Fruit fly (Drosophila melanogaster): ENCODE measurements around the gene mip130.
A peak's percentile ranks its signal among the peaks of the same experiment; 100 is the strongest.

The mip130 gene

dm6 chrX:1964409-1965345, 56.6 kb downstream of the mip130 start:
- TF ChIP-seq Dfd (GFP tag; optimal IDR thresholded peaks at IDR 0.05) (peak; percentile 60), pan (optimal IDR thresholded peaks at IDR 0.05) (no peak)

DNA sequence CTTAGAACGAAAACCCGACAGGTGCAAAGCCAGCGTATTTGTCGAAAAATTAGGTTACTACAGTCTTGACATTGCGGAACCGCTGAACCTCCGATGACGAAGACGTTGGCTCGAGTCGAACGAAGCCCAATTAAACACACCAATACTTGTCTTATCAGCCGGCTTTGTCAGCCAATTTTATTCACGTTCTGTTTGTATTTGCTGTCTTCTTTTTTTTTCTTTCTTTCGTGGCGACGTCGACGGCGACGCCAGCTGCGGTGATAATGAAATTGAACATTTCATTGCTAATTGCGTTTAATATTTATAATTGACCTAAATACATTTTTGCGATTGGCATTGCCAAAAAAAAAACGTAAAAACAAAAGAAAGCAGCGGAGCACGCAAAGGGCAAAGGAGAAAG, 57.5 kb downstream of the mip130 start:
- TF ChIP-seq Dfd (GFP tag; optimal IDR thresholded peaks at IDR 0.05) (no peak), Rel (GFP tag; optimal IDR thresholded peaks at IDR 0.05) (no peak), Rel (tag; optimal IDR thresholded peaks at IDR 0.05) (no peak), brk (GFP tag; optimal IDR thresholded peaks at IDR 0.05) (no peak), ey (GFP tag; optimal IDR thresholded peaks at IDR 0.05) (no peak), rgr (GFP tag; optimal IDR thresholded peaks at IDR 0.05) (no peak), psq (GFP tag; optimal IDR thresholded peaks at IDR 0.05) (no peak), Sp1 (GFP tag; optimal IDR thresholded peaks at IDR 0.05) (no peak), sv (GFP tag; optimal IDR thresholded peaks at IDR 0.05) (no peak), Dif (GFP tag; optimal IDR thresholded peaks at IDR 0.05; ENCODE audit: partially characterized antibody) (no peak), tai (GFP tag; optimal IDR thresholded peaks at IDR 0.05) (no peak)

- TF ChIP-seq Dfd (GFP tag; optimal IDR thresholded peaks at IDR 0.05) (peak; percentile 83), HLH106 (tag; optimal IDR thresholded peaks at IDR 0.05) (no peak), Jra (GFP tag; optimal IDR thresholded peaks at IDR 0.05) (no peak)
Measured at dm6 chrX:1965979-1966778, 58.1 kb downstream of the mip130 start.

DNA sequence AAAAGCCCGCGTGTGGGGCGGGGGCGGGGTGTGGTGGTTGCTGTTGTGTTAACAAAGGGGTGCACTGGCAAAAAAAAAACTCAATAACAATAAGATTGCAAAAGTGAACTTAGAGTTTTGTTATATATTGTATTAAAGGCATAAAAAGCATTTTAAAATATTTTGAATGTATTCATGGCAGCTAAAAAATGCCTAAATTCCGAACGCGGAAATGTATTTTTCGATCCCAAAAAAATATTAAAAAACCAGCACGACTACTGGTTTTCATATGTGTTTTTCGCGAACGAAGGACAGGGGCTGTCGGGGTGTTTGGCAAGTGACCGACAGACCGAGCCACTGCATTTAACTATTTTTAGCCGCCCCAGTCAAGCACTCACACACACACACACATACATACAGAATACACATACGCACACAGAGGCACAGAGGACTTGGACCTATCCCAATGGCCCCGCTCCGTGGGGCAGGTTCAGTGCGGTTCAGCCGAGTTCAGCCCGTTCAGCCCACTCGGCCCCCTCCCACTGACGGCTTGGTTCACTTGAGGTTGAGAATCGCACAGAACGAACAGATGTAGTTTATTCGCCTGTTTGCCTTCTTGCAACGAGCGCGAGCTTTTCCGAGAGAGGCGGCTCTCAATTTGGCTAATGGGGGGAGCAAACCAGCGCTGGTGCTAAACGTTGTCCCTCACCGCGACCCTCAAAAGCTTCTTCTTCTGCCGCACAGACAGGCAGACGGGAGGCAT, 58.9 kb downstream of the mip130 start:
- TF ChIP-seq Jra (GFP tag; optimal IDR thresholded peaks at IDR 0.05), result no peak
- no peak for TF ChIP-seq Rel (GFP tag; optimal IDR thresholded peaks at IDR 0.05)
- no peak for TF ChIP-seq Rel (tag; optimal IDR thresholded peaks at IDR 0.05)
- TF ChIP-seq CG9705 (GFP tag; optimal IDR thresholded peaks at IDR 0.05), result no peak
- TF ChIP-seq Hr78 (GFP tag; optimal IDR thresholded peaks at IDR 0.05), result no peak
- TF ChIP-seq CG32264 (GFP tag; optimal IDR thresholded peaks at IDR 0.05), result no peak
- TF ChIP-seq OdsH (GFP tag; optimal IDR thresholded peaks at IDR 0.05), result no peak
- no peak for TF ChIP-seq pan (optimal IDR thresholded peaks at IDR 0.05)
- no peak for TF ChIP-seq tai (GFP tag; optimal IDR thresholded peaks at IDR 0.05)

DNA sequence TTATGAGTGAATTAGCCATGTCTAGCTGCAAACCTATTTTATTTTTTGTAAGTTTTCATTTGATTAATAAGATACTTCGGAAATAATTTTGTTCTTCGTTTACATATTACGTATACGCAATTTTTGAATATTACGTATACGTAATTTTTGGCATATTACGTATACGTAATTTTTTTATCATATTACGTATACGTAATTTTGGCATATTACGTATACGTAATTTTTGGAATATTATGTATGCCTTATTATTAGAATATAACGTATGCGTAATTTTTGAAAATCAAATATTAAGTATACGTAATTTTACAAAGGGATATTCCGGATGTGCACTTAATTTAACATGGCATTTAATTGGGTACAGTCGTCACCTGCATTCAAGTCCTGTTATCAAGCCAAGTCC, 60.1 kb downstream of the mip130 start:
- TF ChIP-seq sage (GFP tag; optimal IDR thresholded peaks at IDR 0.05) (no peak), dsf (GFP tag; optimal IDR thresholded peaks at IDR 0.05; ENCODE audit: borderline replicate concordance) (no peak), sv (GFP tag; optimal IDR thresholded peaks at IDR 0.05) (no peak), rgr (GFP tag; optimal IDR thresholded peaks at IDR 0.05) (no peak), psq (GFP tag; optimal IDR thresholded peaks at IDR 0.05) (no peak), Jra (GFP tag; optimal IDR thresholded peaks at IDR 0.05) (no peak), Rel (GFP tag; optimal IDR thresholded peaks at IDR 0.05) (no peak), Rel (tag; optimal IDR thresholded peaks at IDR 0.05) (no peak), Sp1 (GFP tag; optimal IDR thresholded peaks at IDR 0.05) (no peak), dl (GFP tag; optimal IDR thresholded peaks at IDR 0.05; ENCODE audit: insufficient read depth in 1 of 2, partially characterized antibody in 2 of 2) (no peak), Hr78 (GFP tag; optimal IDR thresholded peaks at IDR 0.05) (no peak), ey (GFP tag; optimal IDR thresholded peaks at IDR 0.05) (no peak), tai (GFP tag; optimal IDR thresholded peaks at IDR 0.05) (no peak), lola (GFP tag; optimal IDR thresholded peaks at IDR 0.05) (no peak), pan (optimal IDR thresholded peaks at IDR 0.05) (no peak), Hnf4 (GFP tag; optimal IDR thresholded peaks at IDR 0.05) (no peak), br (GFP tag; optimal IDR thresholded peaks at IDR 0.05) (no peak), dmrt93B (GFP tag; optimal IDR thresholded peaks at IDR 0.05) (no peak), CG32264 (GFP tag; optimal IDR thresholded peaks at IDR 0.05) (no peak), brk (GFP tag; optimal IDR thresholded peaks at IDR 0.05) (no peak)
